Worm (Caenorhabditis elegans) whole organism, early embryonic: ENCODE results near the gene T05G5.1.

Source experiments
- B0310.2 ChIP-seq: sonication (generic microtip); optimal IDR thresholded peaks from 2 replicates; lab custom pipeline; 2016; ENCODE audit warnings: mild to moderate bottlenecking, missing genetic modification characterization, missing compliant biosample characterization
- F13C5.2 ChIP-seq: sonication (generic microtip); optimal IDR thresholded peaks from 2 replicates; lab custom pipeline; 2017; ENCODE audit warnings: mild to moderate bottlenecking, missing genetic modification characterization, inconsistent platforms, missing compliant biosample characterization
- aly-1 ChIP-seq: sonication (generic microtip); optimal IDR thresholded peaks from 2 replicates; lab custom pipeline; 2016; ENCODE audit warnings: missing genetic modification characterization, missing compliant biosample characterization
- ama-1 ChIP-seq: fragments of 150-350 bp; optimal IDR thresholded peaks from 2 replicates; lab custom pipeline; 2014
- ceh-13 ChIP-seq: fragments of 200-800 bp; sonication (Bioruptor generic); optimal IDR thresholded peaks from 2 replicates; lab custom pipeline; 2018; ENCODE audit warnings: mild to moderate bottlenecking, missing genetic modification characterization, missing compliant biosample characterization
- ceh-36 ChIP-seq: sonication (generic microtip); optimal IDR thresholded peaks from 2 replicates; lab custom pipeline; 2016; ENCODE audit warnings: missing genetic modification characterization, inconsistent platforms, missing compliant biosample characterization
- ets-7 ChIP-seq: sonication (generic microtip); optimal IDR thresholded peaks from 2 replicates; lab custom pipeline; 2016; ENCODE audit warnings: missing genotype, missing genetic modification characterization, missing compliant biosample characterization
- flt-1 ChIP-seq: fragments of 200-800 bp; sonication (Bioruptor generic); IDR thresholded peaks from 2 replicates; pipeline ENCODE4 v1.3.6; 2022; ENCODE audit warnings: missing genetic modification characterization, missing compliant biosample characterization
- hmbx-1 ChIP-seq: sonication (generic microtip); optimal IDR thresholded peaks from 2 replicates; lab custom pipeline; 2016; ENCODE audit warnings: mild to moderate bottlenecking, missing genetic modification characterization, missing compliant biosample characterization
- hmg-4 ChIP-seq: fragments of 200-800 bp; sonication (Bioruptor generic); optimal IDR thresholded peaks from 2 replicates; lab custom pipeline; 2018; ENCODE audit warnings: mild to moderate bottlenecking, missing genetic modification characterization, missing compliant biosample characterization
- hnd-1 ChIP-seq: sonication (generic microtip); optimal IDR thresholded peaks from 2 replicates; lab custom pipeline; 2016; ENCODE audit warnings: missing genetic modification characterization, missing compliant biosample characterization
- pes-1 ChIP-seq: fragments of 200-800 bp; sonication (Bioruptor generic); IDR thresholded peaks from 2 replicates; pipeline ENCODE4 v1.3.6; 2022; ENCODE audit warnings: missing genetic modification reagents, missing genetic modification characterization, missing compliant biosample characterization
- scrt-1 ChIP-seq: fragments of 200-800 bp; sonication (Bioruptor generic); IDR thresholded peaks from 2 replicates; pipeline ENCODE4 v1.3.6; 2022; ENCODE audit warnings: missing genetic modification characterization, missing compliant biosample characterization
- sea-1 ChIP-seq: fragments of 200-800 bp; sonication (Bioruptor generic); conservative IDR thresholded peaks from 2 replicates; pipeline ENCODE4 v1.3.6; 2022; ENCODE audit warnings: missing genetic modification characterization, missing compliant biosample characterization
- tbx-11 ChIP-seq: fragments of 200-800 bp; sonication (Bioruptor generic); IDR thresholded peaks from 2 replicates; pipeline ENCODE4 v1.3.6; 2022; ENCODE audit warnings: missing genetic modification characterization, missing compliant biosample characterization
- tbx-37 ChIP-seq: fragments of 200-800 bp; sonication (Bioruptor generic); conservative IDR thresholded peaks from 2 replicates; pipeline ENCODE4 v1.3.6; 2022; ENCODE audit warnings: missing genetic modification reagents, missing genetic modification characterization, missing compliant biosample characterization
- tra-4 ChIP-seq: sonication (generic microtip); optimal IDR thresholded peaks from 2 replicates; lab custom pipeline; 2017; ENCODE audit warnings: missing genetic modification characterization, missing compliant biosample characterization

T05G5.1 gene

DNA sequence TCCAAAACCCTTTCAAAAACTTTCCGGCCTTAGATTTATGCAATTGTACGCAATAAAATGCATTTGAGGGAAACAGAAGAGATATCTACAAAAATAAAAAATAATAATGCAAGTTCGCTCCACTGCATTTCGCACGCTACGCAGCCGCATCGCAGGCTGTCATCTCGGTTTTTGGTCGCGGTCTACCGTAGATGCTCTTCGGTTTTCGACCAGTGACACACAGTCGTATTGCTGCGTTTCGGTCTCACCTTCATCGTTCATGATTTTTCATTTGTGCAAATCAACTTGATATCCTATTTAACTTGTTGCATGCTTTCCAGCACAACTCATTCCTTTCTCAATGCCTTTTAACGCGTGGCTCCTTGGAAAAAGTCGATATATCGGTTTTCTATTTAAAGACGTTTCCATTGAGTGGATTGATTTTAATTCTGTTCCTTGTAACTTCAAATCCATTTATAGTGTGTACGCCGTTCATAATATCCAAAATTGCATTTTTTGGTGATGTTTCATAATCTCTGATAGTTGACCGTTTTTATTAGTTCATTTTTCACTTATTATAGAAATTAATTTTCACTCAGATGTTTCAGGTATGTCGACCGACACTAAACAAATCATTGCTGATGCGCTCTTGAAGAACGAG, 37.6 kb upstream of the T05G5.1 start, which contains the start of gene vha-1:
Gene vha-1, plus strand, starts transcription at position 590 of the 640 bp plus-strand sequence.
- TF ChIP-seq B0310.2 (tag; lab: Kevin White, UChicago) (no peak), ceh-36 (no peak), sea-1 (GFP tag; lab: Robert Waterston, UW) (0 out of 2 replicates have a peak, but pooled peaks have one; percentile 58), flt-1 (GFP tag; lab: Robert Waterston, UW) (no peak), F13C5.2 (tag; lab: Kevin White, UChicago) (peak; percentile 54), aly-1 (tag; lab: Kevin White, UChicago) (no peak), tbx-37 (GFP tag; lab: Robert Waterston, UW) (no peak), tbx-11 (no peak), scrt-1 (no peak), ceh-13 (no peak), hnd-1 (tag; lab: Kevin White, UChicago) (no peak), pes-1 (0 out of 2 replicates have a peak, but pooled peaks have one; percentile 31), hmbx-1 (tag; lab: Kevin White, UChicago) (no peak), ets-7 (tag; lab: Kevin White, UChicago) (no peak)

DNA sequence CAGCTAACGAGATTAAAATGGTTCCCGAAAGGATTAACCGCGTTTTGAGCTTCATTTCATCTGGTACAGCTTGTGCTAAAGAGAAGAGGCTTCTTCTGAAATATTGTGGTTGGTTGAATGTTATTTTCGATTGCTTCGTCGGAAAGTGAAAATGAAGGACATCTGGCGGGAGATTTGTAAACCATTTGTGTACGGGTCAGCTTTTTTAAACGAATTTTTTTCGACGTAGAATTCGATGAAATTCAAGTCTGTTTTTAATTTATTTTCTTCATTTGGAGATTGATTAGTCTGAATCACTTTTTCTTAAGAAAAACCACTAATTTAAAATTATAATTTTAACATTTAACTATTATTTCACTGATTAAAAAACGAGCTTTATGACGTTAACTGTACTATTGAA, 37.1 kb upstream of the T05G5.1 start, which contains the start of gene sqv-3:
Gene sqv-3, minus strand, starts transcription at position 101 of the 400 bp plus-strand sequence.
- TF ChIP-seq hmg-4 (no peak), F13C5.2 (tag; lab: Kevin White, UChicago) (no peak), flt-1 (GFP tag; lab: Robert Waterston, UW) (no peak), tbx-11 (no peak), aly-1 (tag; lab: Kevin White, UChicago) (no peak), ceh-36 (no peak), B0310.2 (tag; lab: Kevin White, UChicago) (no peak), tra-4 (tag; lab: Kevin White, UChicago) (no peak), pes-1 (no peak), ceh-13 (no peak), scrt-1 (no peak), ets-7 (tag; lab: Kevin White, UChicago) (no peak), ama-1 (lab: Kevin White, UChicago) (no peak), hmbx-1 (tag; lab: Kevin White, UChicago) (no peak), hnd-1 (tag; lab: Kevin White, UChicago) (no peak), sea-1 (GFP tag; lab: Robert Waterston, UW) (no peak), tbx-37 (GFP tag; lab: Robert Waterston, UW) (no peak)

DNA sequence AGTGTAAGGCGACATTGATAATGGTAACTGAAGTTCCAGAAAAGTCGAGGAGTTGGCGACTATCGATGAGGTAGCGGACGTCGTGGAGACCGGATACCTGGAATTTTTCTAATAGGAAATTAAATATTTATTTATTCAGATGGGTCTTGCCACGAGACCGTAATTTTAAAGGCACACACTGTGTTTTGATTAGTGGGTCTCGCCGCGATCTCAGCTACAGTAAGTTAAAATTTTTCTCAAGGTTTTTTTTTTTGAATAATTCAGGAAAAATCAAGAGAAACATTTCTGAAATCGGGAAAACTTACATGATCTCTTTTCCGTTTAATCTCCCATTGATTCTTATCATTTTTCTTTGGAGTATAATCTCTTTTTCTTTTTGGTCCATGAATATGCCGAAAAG, 35.9 kb upstream of the T05G5.1 start:
- TF ChIP-seq ets-7 (tag; lab: Kevin White, UChicago) (no peak), pes-1 (no peak), B0310.2 (tag; lab: Kevin White, UChicago) (no peak), tra-4 (tag; lab: Kevin White, UChicago) (no peak), tbx-37 (GFP tag; lab: Robert Waterston, UW) (no peak), hmbx-1 (tag; lab: Kevin White, UChicago) (no peak), ama-1 (lab: Kevin White, UChicago) (no peak)

DNA sequence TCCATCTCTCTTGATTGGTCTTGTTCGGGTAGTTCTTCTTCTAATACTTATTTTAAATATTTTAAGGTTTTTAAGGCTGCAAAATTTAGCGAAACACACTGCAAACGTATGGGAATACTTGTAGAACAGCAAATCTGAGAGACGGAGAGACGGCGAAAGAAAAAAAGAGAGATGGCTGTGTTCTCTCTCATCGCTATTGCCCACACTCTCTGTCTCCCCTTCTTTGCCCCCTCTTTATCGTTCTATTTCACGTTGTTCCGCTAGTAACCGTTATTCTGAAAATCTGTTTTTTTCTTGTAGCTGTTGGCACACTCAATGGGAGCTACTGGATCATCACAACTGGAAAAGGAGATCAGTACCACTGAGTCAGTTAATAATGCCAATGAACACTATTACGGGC, 33.2 kb upstream of the T05G5.1 start, which contains the start of gene usp-46:
Gene usp-46, plus strand, starts transcription at position 301 of the 400 bp plus-strand sequence.
- TF ChIP-seq aly-1 (tag; lab: Kevin White, UChicago), result no peak
- no peak for TF ChIP-seq ama-1 (lab: Kevin White, UChicago)
- TF ChIP-seq scrt-1, result no peak
- TF ChIP-seq ceh-13, result no peak
- no peak for TF ChIP-seq B0310.2 (tag; lab: Kevin White, UChicago)
- no peak for TF ChIP-seq tra-4 (tag; lab: Kevin White, UChicago)
- TF ChIP-seq sea-1 (GFP tag; lab: Robert Waterston, UW), result no peak
- TF ChIP-seq hmbx-1 (tag; lab: Kevin White, UChicago), result no peak
- TF ChIP-seq flt-1 (GFP tag; lab: Robert Waterston, UW), result no peak
- no peak for TF ChIP-seq hmg-4
- no peak for TF ChIP-seq pes-1
- TF ChIP-seq F13C5.2 (tag; lab: Kevin White, UChicago), result no peak
- TF ChIP-seq tbx-11, result no peak

DNA sequence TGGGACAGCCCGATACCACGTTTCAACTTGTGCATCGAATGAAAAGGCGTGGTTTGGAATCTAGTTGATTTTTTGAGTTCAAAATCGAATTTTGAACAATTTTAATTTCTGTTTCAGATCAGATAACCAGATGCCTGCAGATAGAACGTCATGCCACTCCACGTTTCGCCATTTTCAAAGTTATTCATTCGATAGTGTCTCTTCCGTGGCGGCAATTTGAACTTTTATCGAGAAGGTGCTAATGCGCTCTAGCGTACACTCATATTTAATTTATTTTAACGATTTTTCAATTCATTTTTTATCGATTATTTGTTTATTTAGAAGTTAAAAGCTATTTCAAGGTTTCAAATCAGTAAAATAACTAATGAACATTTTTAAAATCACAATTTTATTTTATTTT, 32.8 kb upstream of the T05G5.1 start:
- TF ChIP-seq ama-1 (lab: Kevin White, UChicago) (no peak), ets-7 (tag; lab: Kevin White, UChicago) (no peak), hnd-1 (tag; lab: Kevin White, UChicago) (no peak), F13C5.2 (tag; lab: Kevin White, UChicago) (no peak), tbx-37 (GFP tag; lab: Robert Waterston, UW) (no peak), sea-1 (GFP tag; lab: Robert Waterston, UW) (no peak), hmg-4 (no peak), ceh-36 (no peak), ceh-13 (no peak), pes-1 (no peak), tra-4 (tag; lab: Kevin White, UChicago) (no peak), B0310.2 (tag; lab: Kevin White, UChicago) (no peak), tbx-11 (no peak), scrt-1 (no peak)

DNA sequence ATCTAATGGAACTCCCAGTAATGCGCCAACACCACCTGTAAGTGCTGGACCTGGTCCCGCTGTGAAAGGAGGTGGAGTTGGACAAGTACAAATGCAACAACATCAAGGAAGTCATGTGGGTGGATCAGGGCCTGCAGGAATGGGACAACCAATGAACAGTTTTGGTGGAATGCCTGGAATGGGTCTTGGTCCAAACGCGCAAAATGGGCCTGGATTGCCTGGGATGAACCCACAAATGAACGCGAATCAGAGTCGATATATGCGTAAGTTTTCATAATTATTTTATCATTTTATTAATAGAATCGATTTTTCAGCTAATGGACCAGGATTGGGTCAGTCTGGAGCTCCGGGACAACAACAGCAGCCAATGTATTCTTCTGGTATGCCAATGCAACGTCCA, 29.3 kb upstream of the T05G5.1 start:
- TF ChIP-seq hnd-1 (tag; lab: Kevin White, UChicago), result no peak
- no peak for TF ChIP-seq hmg-4
- TF ChIP-seq hmbx-1 (tag; lab: Kevin White, UChicago), result no peak
- no peak for TF ChIP-seq flt-1 (GFP tag; lab: Robert Waterston, UW)
- no peak for TF ChIP-seq ama-1 (lab: Kevin White, UChicago)
- TF ChIP-seq tbx-11, result no peak
- no peak for TF ChIP-seq scrt-1
- TF ChIP-seq aly-1 (tag; lab: Kevin White, UChicago), result no peak
- TF ChIP-seq ets-7 (tag; lab: Kevin White, UChicago), result no peak
- no peak for TF ChIP-seq ceh-36
- no peak for TF ChIP-seq ceh-13
- TF ChIP-seq sea-1 (GFP tag; lab: Robert Waterston, UW), result no peak
- no peak for TF ChIP-seq B0310.2 (tag; lab: Kevin White, UChicago)
- no peak for TF ChIP-seq tbx-37 (GFP tag; lab: Robert Waterston, UW)
- no peak for TF ChIP-seq pes-1

DNA sequence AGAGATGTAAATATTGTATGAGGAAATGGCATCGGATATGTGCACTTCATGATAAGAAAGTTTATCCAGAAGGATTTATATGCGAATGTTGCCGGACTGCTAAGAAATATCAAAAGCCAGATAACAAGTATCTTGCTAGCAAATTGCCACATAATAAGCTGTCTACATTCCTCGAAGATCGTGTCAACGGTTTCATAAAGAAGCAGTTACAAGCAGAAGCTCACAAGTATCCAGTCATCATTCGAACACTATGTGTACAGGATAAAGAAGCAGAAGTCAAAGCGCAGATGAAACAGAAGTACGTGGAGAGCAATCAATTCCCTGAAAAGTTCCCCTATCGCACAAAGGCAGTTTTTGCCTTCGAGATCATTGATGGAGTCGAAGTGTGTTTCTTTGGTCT, 27.5 kb upstream of the T05G5.1 start:
- TF ChIP-seq ama-1 (lab: Kevin White, UChicago), result peak; percentile 68
- no peak for TF ChIP-seq tbx-37 (GFP tag; lab: Robert Waterston, UW)
